Worm (Caenorhabditis elegans): ENCODE results near the gene dylt-3.

DNA sequence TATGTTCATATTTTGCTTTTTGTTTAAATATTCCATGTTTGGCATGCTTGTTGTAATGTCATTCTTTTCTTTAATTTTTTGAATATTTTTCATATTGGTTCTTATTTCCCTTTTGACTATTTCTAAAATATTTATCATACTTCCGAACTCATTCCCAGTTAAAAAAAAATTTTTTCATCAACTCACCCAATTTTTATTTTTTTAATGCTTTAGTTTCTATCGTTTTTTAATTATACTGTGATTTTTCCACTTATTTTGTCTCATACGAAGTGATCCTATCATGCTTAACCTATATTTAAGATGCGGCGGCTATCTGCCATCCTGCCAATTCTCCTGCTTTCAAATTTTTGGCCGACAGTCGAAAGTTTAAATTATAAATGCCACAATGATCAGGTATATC lies 17.0 kb downstream of the dylt-3 start, which contains the start of gene qua-1:
- TF ChIP-seq egl-27 (tag; optimal IDR thresholded peaks at IDR 0.05) (no peak), ceh-8 (GFP tag; optimal IDR thresholded peaks at IDR 0.05) (no peak), egl-13 (tag; optimal IDR thresholded peaks at IDR 0.05) (no peak), dsc-1 (tag; optimal IDR thresholded peaks at IDR 0.05) (no peak), lin-13 (GFP tag; optimal IDR thresholded peaks at IDR 0.05) (no peak), blmp-1 (tag; optimal IDR thresholded peaks at IDR 0.05) (no peak), pqm-1 (tag; optimal IDR thresholded peaks at IDR 0.05) (no peak), mdl-1 (tag; optimal IDR thresholded peaks at IDR 0.05) (no peak), F16B12.6 (tag; optimal IDR thresholded peaks at IDR 0.05) (no peak), nhr-71 (tag; optimal IDR thresholded peaks at IDR 0.05) (no peak), aly-2 (tag; optimal IDR thresholded peaks at IDR 0.05) (no peak), zip-4 (GFP tag; optimal IDR thresholded peaks at IDR 0.05) (no peak), C16A3.4 (tag; optimal IDR thresholded peaks at IDR 0.05) (no peak), fos-1 (tag; optimal IDR thresholded peaks at IDR 0.05) (no peak)
